Worm (Caenorhabditis elegans) whole organism, L3 larva: ENCODE results near the gene srx-9.

ENCODE experiments used
- ZK546.5 ChIP-seq: sonication (generic microtip); optimal IDR thresholded peaks from 2 replicates; lab custom pipeline; 2017; ENCODE audit warnings: missing biosample characterization, missing genetic modification characterization
- aly-2 ChIP-seq: fragments of 150-350 bp; optimal IDR thresholded peaks from 2 replicates; lab custom pipeline; 2014; ENCODE audit warnings: missing biosample characterization, missing genetic modification characterization
- ama-1 ChIP-seq: fragments of 150-350 bp; optimal IDR thresholded peaks from 2 replicates; lab custom pipeline; 2018
- ceh-16 ChIP-seq: sonication (generic microtip); optimal IDR thresholded peaks from 2 replicates; lab custom pipeline; 2017; ENCODE audit warnings: missing biosample characterization, missing genetic modification characterization
- ceh-28 ChIP-seq: fragments of 150-350 bp; optimal IDR thresholded peaks from 2 replicates; lab custom pipeline; 2014; ENCODE audit warnings: missing biosample characterization, missing genetic modification reagents, missing genetic modification characterization
- ceh-82 ChIP-seq: fragments of 150-350 bp; optimal IDR thresholded peaks from 2 replicates; lab custom pipeline; 2014; ENCODE audit warnings: missing biosample characterization, missing genetic modification characterization
- ceh-9 ChIP-seq: sonication (generic microtip); optimal IDR thresholded peaks from 2 replicates; lab custom pipeline; 2018; ENCODE audit warnings: missing biosample characterization, missing genetic modification characterization
- egl-27 ChIP-seq: sonication (generic microtip); optimal IDR thresholded peaks from 4 replicates; lab custom pipeline; 2017; ENCODE audit warnings: missing biosample characterization, missing genetic modification reagents, missing genetic modification characterization
- egl-5 ChIP-seq: fragments of 150-350 bp; optimal IDR thresholded peaks from 2 replicates; lab custom pipeline; 2017; ENCODE audit warnings: missing biosample characterization, missing genetic modification reagents, missing genetic modification characterization, inconsistent platforms
- elt-1 ChIP-seq: fragments of 150-350 bp; optimal IDR thresholded peaks from 2 replicates; lab custom pipeline; 2014; ENCODE audit warnings: missing biosample characterization, missing genetic modification characterization
- elt-2 ChIP-seq: sonication (generic microtip); optimal IDR thresholded peaks from 2 replicates; lab custom pipeline; 2016; ENCODE audit warnings: missing genetic modification reagents, mild to moderate bottlenecking, missing genetic modification characterization, missing compliant biosample characterization
- elt-3 ChIP-seq, 3 experiments: fragments of 150-350 bp in 1 of 3; sonication (generic microtip) in 2 of 3; optimal IDR thresholded peaks; 2 replicates in 2 of 3; 4 replicates in 1 of 3; lab custom pipeline; 2014 to 2017; ENCODE audit warnings: missing biosample characterization in 3 of 3, missing genetic modification characterization in 3 of 3
- eor-1 ChIP-seq, 2 experiments: fragments of 150-350 bp; optimal IDR thresholded peaks; 2 replicates each; lab custom pipeline; 2014 to 2018; ENCODE audit warnings: missing biosample characterization in 2 of 2, missing genetic modification characterization in 2 of 2
- fkh-2 ChIP-seq: fragments of 150-350 bp; optimal IDR thresholded peaks from 2 replicates; lab custom pipeline; 2014; ENCODE audit warnings: missing biosample characterization, missing genetic modification reagents, missing genetic modification characterization
- fos-1 ChIP-seq: fragments of 150-350 bp; optimal IDR thresholded peaks from 2 replicates; lab custom pipeline; 2014; ENCODE audit warnings: missing biosample characterization, missing genetic modification characterization
- hmg-11 ChIP-seq: sonication (generic microtip); optimal IDR thresholded peaks from 2 replicates; lab custom pipeline; 2016; ENCODE audit warnings: missing genetic modification characterization, missing compliant biosample characterization
- jun-1 ChIP-seq: fragments of 150-350 bp; optimal IDR thresholded peaks from 2 replicates; lab custom pipeline; 2014; ENCODE audit warnings: missing biosample characterization, missing genetic modification reagents, missing genetic modification characterization
- lin-15B ChIP-seq: fragments of 150-350 bp; optimal IDR thresholded peaks from 2 replicates; lab custom pipeline; 2014; ENCODE audit warnings: missing biosample characterization, missing genetic modification characterization
- lin-39 ChIP-seq: fragments of 150-350 bp; optimal IDR thresholded peaks from 2 replicates; lab custom pipeline; 2018; ENCODE audit warnings: missing biosample characterization, missing genetic modification reagents, missing genetic modification characterization
- lsy-12 ChIP-seq: sonication (generic microtip); optimal IDR thresholded peaks from 2 replicates; lab custom pipeline; 2016; ENCODE audit warnings: mild to moderate bottlenecking, missing genetic modification characterization, missing compliant biosample characterization
- mdl-1 ChIP-seq: fragments of 150-350 bp; optimal IDR thresholded peaks from 2 replicates; lab custom pipeline; 2014; ENCODE audit warnings: missing biosample characterization, missing genetic modification characterization
- mml-1 ChIP-seq: fragments of 150-350 bp; sonication (generic microtip); optimal IDR thresholded peaks from 3 replicates; lab custom pipeline; 2014; ENCODE audit warnings: missing biosample characterization, missing genetic modification characterization
- nfya-1 ChIP-seq: sonication (generic microtip); optimal IDR thresholded peaks from 2 replicates; lab custom pipeline; 2017; ENCODE audit warnings: missing genetic modification characterization, mild to moderate bottlenecking, missing compliant biosample characterization, antibody characterized with exemption, moderate library complexity; ENCODE audit not compliant: insufficient read depth
- nhr-11 ChIP-seq: fragments of 150-350 bp; optimal IDR thresholded peaks from 2 replicates; lab custom pipeline; 2014; ENCODE audit warnings: missing biosample characterization, missing genetic modification characterization
- nhr-12 ChIP-seq: fragments of 150-350 bp; optimal IDR thresholded peaks from 2 replicates; lab custom pipeline; 2014; ENCODE audit warnings: missing biosample characterization, missing genetic modification characterization
- nhr-23 ChIP-seq: fragments of 150-350 bp; optimal IDR thresholded peaks from 2 replicates; lab custom pipeline; 2014; ENCODE audit warnings: missing biosample characterization, missing genetic modification reagents, missing genetic modification characterization
- nhr-237 ChIP-seq: fragments of 150-350 bp; optimal IDR thresholded peaks from 2 replicates; lab custom pipeline; 2014; ENCODE audit warnings: missing biosample characterization, missing genetic modification characterization
- nhr-25 ChIP-seq: sonication (generic microtip); optimal IDR thresholded peaks from 2 replicates; lab custom pipeline; 2017; ENCODE audit warnings: missing biosample characterization, missing genetic modification characterization
- nhr-28 ChIP-seq: fragments of 150-350 bp; optimal IDR thresholded peaks from 2 replicates; lab custom pipeline; 2014; ENCODE audit warnings: missing biosample characterization, missing genetic modification characterization
- nhr-43 ChIP-seq: sonication (generic microtip); optimal IDR thresholded peaks from 2 replicates; lab custom pipeline; 2016; ENCODE audit warnings: mild to moderate bottlenecking, missing genetic modification characterization, missing compliant biosample characterization; ENCODE audit not compliant: poor library complexity, severe bottlenecking
- nhr-67 ChIP-seq: fragments of 150-350 bp; optimal IDR thresholded peaks from 2 replicates; lab custom pipeline; 2014; ENCODE audit warnings: missing biosample characterization, missing genetic modification characterization
- nhr-76 ChIP-seq: fragments of 150-350 bp; sonication (generic microtip); optimal IDR thresholded peaks from 5 replicates; lab custom pipeline; 2014; ENCODE audit warnings: missing biosample characterization, missing genetic modification characterization
- nhr-77 ChIP-seq: fragments of 150-350 bp; optimal IDR thresholded peaks from 2 replicates; lab custom pipeline; 2014; ENCODE audit warnings: missing biosample characterization, missing genetic modification characterization
- pqm-1 ChIP-seq: fragments of 150-350 bp; optimal IDR thresholded peaks from 2 replicates; lab custom pipeline; 2017; ENCODE audit warnings: missing biosample characterization, missing genetic modification characterization, inconsistent platforms
- sea-2 ChIP-seq: fragments of 150-350 bp; sonication (generic microtip); optimal IDR thresholded peaks from 4 replicates; lab custom pipeline; 2014; ENCODE audit warnings: missing biosample characterization, missing genetic modification reagents, missing genetic modification characterization
- skn-1 ChIP-seq: fragments of 150-350 bp; optimal IDR thresholded peaks from 2 replicates; lab custom pipeline; 2014; ENCODE audit warnings: missing biosample characterization, missing genetic modification characterization
- snpc-4 ChIP-seq: fragments of 150-350 bp; optimal IDR thresholded peaks from 2 replicates; lab custom pipeline; 2014; ENCODE audit warnings: missing biosample characterization, missing genetic modification characterization
- unc-39 ChIP-seq: sonication (generic microtip); optimal IDR thresholded peaks from 4 replicates; lab custom pipeline; 2017; ENCODE audit warnings: missing biosample characterization, missing genetic modification characterization
- unc-62 ChIP-seq: fragments of 150-350 bp; sonication (generic microtip); optimal IDR thresholded peaks from 4 replicates; lab custom pipeline; 2014; ENCODE audit warnings: missing biosample characterization, missing genetic modification reagents, missing genetic modification characterization
- zag-1 ChIP-seq: fragments of 150-350 bp; optimal IDR thresholded peaks from 2 replicates; lab custom pipeline; 2014; ENCODE audit warnings: missing biosample characterization, missing genetic modification characterization
- ztf-11 ChIP-seq: fragments of 150-350 bp; optimal IDR thresholded peaks from 2 replicates; lab custom pipeline; 2014; ENCODE audit warnings: missing biosample characterization, missing genetic modification characterization
- ztf-4 ChIP-seq: fragments of 150-350 bp; optimal IDR thresholded peaks from 2 replicates; lab custom pipeline; 2014; ENCODE audit warnings: missing biosample characterization, missing genetic modification characterization

The srx-9 gene

DNA sequence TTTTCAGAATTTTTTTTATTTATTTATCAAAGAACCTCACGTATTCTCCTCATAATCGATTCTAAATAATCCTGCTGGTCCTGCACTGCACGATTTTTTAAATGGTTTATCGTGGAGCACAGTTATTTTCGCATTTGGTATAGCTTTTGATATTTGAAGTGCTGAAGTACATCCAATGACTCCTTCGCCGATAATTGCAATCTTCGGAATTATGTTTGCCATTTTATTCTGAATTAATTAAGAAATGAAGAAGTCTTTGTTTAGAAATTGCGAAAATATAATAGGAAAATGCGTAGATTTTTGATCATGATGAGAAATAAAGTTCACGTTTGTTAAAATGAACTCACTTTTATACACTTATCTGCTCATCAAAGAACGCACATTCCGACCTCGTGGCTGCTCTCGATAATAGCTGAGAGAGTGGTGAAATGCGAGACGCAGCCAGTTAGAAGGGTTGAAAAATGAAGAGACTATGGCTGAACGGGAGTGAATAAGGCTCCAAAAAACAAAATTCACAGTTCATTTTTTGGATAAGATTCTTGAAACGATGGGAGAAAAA lies 39.6 kb upstream of the srx-9 start (continued):
- TF ChIP-seq mml-1 (tag; lab: Kevin White, UChicago): no peak
- no peak for TF ChIP-seq ceh-28 (tag; lab: Kevin White, UChicago)
- TF ChIP-seq ceh-82 (tag; lab: Kevin White, UChicago): no peak

ce11 chrV:7432441-7433146 lies 37.3 kb upstream of the srx-9 start:
- no peak for TF ChIP-seq snpc-4
- TF ChIP-seq elt-3 (tag; optimal IDR thresholded peaks at IDR 0.05; lab: Kevin White, UChicago): no peak
- no peak for TF ChIP-seq jun-1 (tag; lab: Kevin White, UChicago)
- no peak for TF ChIP-seq unc-39 (tag; lab: Kevin White, UChicago)
- TF ChIP-seq nhr-67: no peak
- no peak for TF ChIP-seq eor-1 (tag; optimal IDR thresholded peaks at IDR 0.05; lab: Kevin White, UChicago)
- no peak for TF ChIP-seq ceh-9
- TF ChIP-seq fkh-2 (tag; lab: Kevin White, UChicago): no peak
- no peak for TF ChIP-seq ztf-4
- TF ChIP-seq ceh-16: no peak
- no peak for TF ChIP-seq lin-15B (tag; lab: Kevin White, UChicago)
- no peak for TF ChIP-seq hmg-11 (tag; lab: Kevin White, UChicago)
- no peak for TF ChIP-seq nhr-11 (tag; lab: Kevin White, UChicago)
- TF ChIP-seq nfya-1 (tag; lab: Kevin White, UChicago): no peak
- no peak for TF ChIP-seq ceh-28 (tag; lab: Kevin White, UChicago)
- no peak for TF ChIP-seq ceh-82 (tag; lab: Kevin White, UChicago)
- no peak for TF ChIP-seq egl-27 (tag; lab: Kevin White, UChicago)
- no peak for TF ChIP-seq nhr-237 (tag; lab: Kevin White, UChicago)
- no peak for TF ChIP-seq ztf-11 (tag; lab: Kevin White, UChicago)
- TF ChIP-seq skn-1: no peak
- TF ChIP-seq elt-1 (tag; lab: Kevin White, UChicago): no peak
- no peak for TF ChIP-seq sea-2
- no peak for TF ChIP-seq nhr-76 (tag; lab: Kevin White, UChicago)
- TF ChIP-seq nhr-12 (tag; lab: Kevin White, UChicago): no peak
- peak; percentile 70 for TF ChIP-seq nhr-43 (tag; lab: Kevin White, UChicago)
- peak; percentile 24 for TF ChIP-seq lsy-12 (tag; lab: Kevin White, UChicago)
- no peak for TF ChIP-seq nhr-77
- no peak for TF ChIP-seq fos-1 (tag; lab: Kevin White, UChicago)
- no peak for TF ChIP-seq pqm-1 (tag; lab: Kevin White, UChicago)
- TF ChIP-seq lin-39 (tag; lab: Kevin White, UChicago): no peak
- no peak for TF ChIP-seq egl-5 (tag; lab: Kevin White, UChicago)
- TF ChIP-seq unc-62: no peak
- TF ChIP-seq aly-2 (tag; lab: Kevin White, UChicago): no peak
- TF ChIP-seq nhr-23 (tag; lab: Kevin White, UChicago): peak; percentile 6
- TF ChIP-seq mdl-1 (tag; lab: Kevin White, UChicago): no peak
- no peak for TF ChIP-seq nhr-28 (tag; lab: Kevin White, UChicago)
- no peak for TF ChIP-seq nhr-25 (tag; lab: Kevin White, UChicago)
- peak; percentile 76 for TF ChIP-seq ama-1
- TF ChIP-seq elt-2: peak; percentile 42
- TF ChIP-seq ZK546.5: no peak
- TF ChIP-seq zag-1 (tag; lab: Kevin White, UChicago): no peak

- no peak for TF ChIP-seq nfya-1 (tag; lab: Kevin White, UChicago)
- TF ChIP-seq aly-2 (tag; lab: Kevin White, UChicago): no peak
- TF ChIP-seq unc-39 (tag; lab: Kevin White, UChicago): no peak
- TF ChIP-seq skn-1: no peak
- no peak for TF ChIP-seq ceh-16
- no peak for TF ChIP-seq lin-39 (tag; lab: Kevin White, UChicago)
These were observed 35.8 kb upstream of the srx-9 start, which contains the start of gene srw-71 for ce11 chrV:7431016-7431415. TSS of gene srw-71 (minus strand) at chrV:7431116.
